Worm (Caenorhabditis elegans) whole organism, mixed stage, embryonic: ENCODE data around the gene metl-13.

Experiments used
- ceh-83 ChIP-seq: fragments of 200-800 bp; sonication (Bioruptor generic); optimal IDR thresholded peaks from 2 replicates; lab custom pipeline; 2018; ENCODE audit warnings: mild to moderate bottlenecking, missing genetic modification characterization, missing compliant biosample characterization
- nhr-76 ChIP-seq: sonication (generic microtip); optimal IDR thresholded peaks from 2 replicates; lab custom pipeline; 2017; ENCODE audit warnings: missing biosample characterization, missing genetic modification characterization

DNA sequence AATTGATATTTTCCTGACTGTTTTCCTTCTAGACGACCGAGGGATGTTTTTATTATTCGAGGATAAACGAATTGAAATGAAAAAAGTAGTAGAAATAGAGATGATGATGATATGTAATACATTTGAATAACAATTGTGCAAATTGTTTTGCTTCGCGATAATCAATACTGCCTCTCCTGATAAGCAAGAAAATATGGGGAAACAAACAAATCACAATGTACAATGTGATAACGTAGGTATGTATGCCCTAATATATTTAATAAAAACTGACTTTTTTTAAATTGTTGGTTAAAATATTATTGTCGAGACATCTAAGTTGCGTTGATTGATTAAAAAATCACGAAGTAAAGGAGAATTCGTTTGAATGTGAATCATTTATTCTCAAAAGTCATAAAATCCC, 7.1 kb upstream of the metl-13 start, which contains the start of gene cest-5.2:
- TF ChIP-seq ceh-83 (GFP tag; lab: Kevin White, UChicago) (no peak), nhr-76 (tag; lab: Kevin White, UChicago) (no peak)
